Fruit fly (Drosophila melanogaster) Kc167 (cell line): ENCODE results near the gene CycC.

Experiments
- Sin3A ChIP-seq: fragments of >200 bp; optimal IDR thresholded peaks from 2 replicates; lab custom pipeline; 2018; ENCODE audit warnings: missing external identifiers
- insv ChIP-seq: fragments of >200 bp; optimal IDR thresholded peaks from 3 replicates; lab custom pipeline; 2018; ENCODE audit warnings: missing external identifiers
- ttk ChIP-seq: sonication (Bioruptor generic); optimal IDR thresholded peaks from 2 replicates; lab custom pipeline; 2017; ENCODE audit warnings: missing external identifiers

- no peak for TF ChIP-seq ttk (lab: Kevin White, UChicago)
- TF ChIP-seq insv (lab: Kevin White, UChicago) = no peak
- no peak for TF ChIP-seq Sin3A
These were observed 14.6 kb downstream of the CycC start, which contains the start of gene btsz for dm6 chr3R:14875274-14875964.
